Worm (Caenorhabditis elegans): Measurements from ENCODE around the gene Y57G11C.28.

Gene Y57G11C.28

DNA sequence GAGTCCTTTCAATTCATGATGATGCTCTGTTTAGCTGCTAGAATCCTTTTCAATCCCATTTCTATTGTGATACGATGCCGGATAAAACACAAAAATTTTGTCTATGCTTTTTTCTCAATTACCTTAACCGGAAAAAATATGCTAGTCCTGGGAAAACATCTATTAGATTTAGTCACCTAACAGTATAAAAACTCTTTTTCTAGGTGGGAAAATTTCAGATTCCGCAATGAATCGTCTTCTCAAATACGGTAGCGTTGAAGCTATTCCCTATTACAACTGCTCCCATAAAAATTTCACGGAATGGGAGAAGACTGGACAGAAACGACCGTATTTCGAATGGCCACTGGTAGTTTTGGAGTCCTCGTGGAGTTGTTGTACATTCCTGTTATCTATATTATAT, at the start of gene Y57G11C.28:
Gene Y57G11C.28 (plus strand): TSS at position 301 of the 400 bp plus-strand sequence.
- TF ChIP-seq ztf-11 (tag; optimal IDR thresholded peaks at IDR 0.05) = no peak
- TF ChIP-seq snpc-4 (tag; optimal IDR thresholded peaks at IDR 0.05) = no peak
- no peak for TF ChIP-seq hlh-1 (tag; optimal IDR thresholded peaks at IDR 0.05)
- TF ChIP-seq blmp-1 (tag; optimal IDR thresholded peaks at IDR 0.05) = no peak

DNA sequence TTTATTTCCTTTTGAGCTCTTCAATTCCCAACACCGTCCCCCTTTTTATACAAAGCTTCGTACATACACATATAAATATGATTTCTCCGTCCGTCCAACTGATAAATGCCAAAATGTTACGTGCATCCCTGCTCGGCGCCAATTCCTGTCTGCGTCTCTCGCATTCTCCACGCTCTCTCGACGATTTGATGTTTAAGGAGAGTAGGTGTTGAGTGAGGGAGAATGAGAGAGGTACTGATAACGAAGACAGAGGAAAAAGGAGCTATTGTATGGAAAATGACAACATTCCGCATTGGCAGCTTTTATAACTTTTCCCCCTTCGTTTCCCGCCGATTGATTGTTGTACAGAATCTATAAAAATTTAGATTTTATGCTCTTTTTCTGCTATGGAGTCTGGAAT, 45.7 kb upstream of the Y57G11C.28 start:
- TF ChIP-seq bed-3 (GFP tag; optimal IDR thresholded peaks at IDR 0.05) (no peak), mls-2 (tag; optimal IDR thresholded peaks at IDR 0.05) (no peak), ceh-39 (tag; optimal IDR thresholded peaks at IDR 0.05) (no peak), nhr-12 (tag; optimal IDR thresholded peaks at IDR 0.05) (no peak), mab-5 (tag; optimal IDR thresholded peaks at IDR 0.05) (no peak), drap-1 (GFP tag; optimal IDR thresholded peaks at IDR 0.05) (no peak)

DNA sequence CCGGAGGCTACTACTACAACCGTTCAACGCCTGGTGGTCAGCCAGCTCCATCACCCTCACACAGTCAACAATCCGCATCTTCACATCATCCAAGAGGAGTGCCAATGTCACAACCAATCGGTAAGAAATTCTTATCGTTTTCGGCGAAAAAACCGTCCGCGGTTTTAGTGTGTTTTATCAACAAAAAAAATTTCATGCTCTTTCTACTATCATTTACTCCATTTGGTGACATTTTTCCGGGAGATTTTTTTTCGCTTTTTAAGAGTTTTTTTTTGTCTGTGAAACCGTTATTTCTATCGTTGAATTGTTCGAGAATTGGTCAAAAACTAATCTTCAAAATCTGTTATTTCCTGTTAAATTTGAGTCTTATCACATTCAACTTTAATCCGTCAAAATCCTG, 43.9 kb upstream of the Y57G11C.28 start:
- TF ChIP-seq ceh-39 (tag; optimal IDR thresholded peaks at IDR 0.05) (no peak), hlh-1 (tag; optimal IDR thresholded peaks at IDR 0.05) (no peak), bed-3 (GFP tag; optimal IDR thresholded peaks at IDR 0.05) (no peak), elt-1 (tag; optimal IDR thresholded peaks at IDR 0.05; ENCODE audit: borderline replicate concordance, insufficient read depth) (no peak), unc-62 (GFP tag; optimal IDR thresholded peaks at IDR 0.05) (no peak), unc-39 (tag; optimal IDR thresholded peaks at IDR 0.05) (no peak), mab-5 (tag; optimal IDR thresholded peaks at IDR 0.05) (no peak), lin-32 (GFP tag; optimal IDR thresholded peaks at IDR 0.05) (no peak), zip-8 (tag; optimal IDR thresholded peaks at IDR 0.05) (no peak), ztf-11 (tag; optimal IDR thresholded peaks at IDR 0.05) (no peak), mep-1 (tag; optimal IDR thresholded peaks at IDR 0.05) (no peak), nhr-237 (tag; optimal IDR thresholded peaks at IDR 0.05) (no peak), tbx-8 (GFP tag; optimal IDR thresholded peaks at IDR 0.05) (no peak), nhr-12 (tag; optimal IDR thresholded peaks at IDR 0.05) (no peak), ces-1 (GFP tag; optimal IDR thresholded peaks at IDR 0.05) (no peak), sptf-1 (tag; optimal IDR thresholded peaks at IDR 0.05) (no peak), flh-1 (GFP tag; optimal IDR thresholded peaks at IDR 0.05) (no peak), ceh-83 (GFP tag; optimal IDR thresholded peaks at IDR 0.05) (no peak), pha-4 (tag; optimal IDR thresholded peaks at IDR 0.05) (no peak), blmp-1 (tag; optimal IDR thresholded peaks at IDR 0.05) (no peak)

DNA sequence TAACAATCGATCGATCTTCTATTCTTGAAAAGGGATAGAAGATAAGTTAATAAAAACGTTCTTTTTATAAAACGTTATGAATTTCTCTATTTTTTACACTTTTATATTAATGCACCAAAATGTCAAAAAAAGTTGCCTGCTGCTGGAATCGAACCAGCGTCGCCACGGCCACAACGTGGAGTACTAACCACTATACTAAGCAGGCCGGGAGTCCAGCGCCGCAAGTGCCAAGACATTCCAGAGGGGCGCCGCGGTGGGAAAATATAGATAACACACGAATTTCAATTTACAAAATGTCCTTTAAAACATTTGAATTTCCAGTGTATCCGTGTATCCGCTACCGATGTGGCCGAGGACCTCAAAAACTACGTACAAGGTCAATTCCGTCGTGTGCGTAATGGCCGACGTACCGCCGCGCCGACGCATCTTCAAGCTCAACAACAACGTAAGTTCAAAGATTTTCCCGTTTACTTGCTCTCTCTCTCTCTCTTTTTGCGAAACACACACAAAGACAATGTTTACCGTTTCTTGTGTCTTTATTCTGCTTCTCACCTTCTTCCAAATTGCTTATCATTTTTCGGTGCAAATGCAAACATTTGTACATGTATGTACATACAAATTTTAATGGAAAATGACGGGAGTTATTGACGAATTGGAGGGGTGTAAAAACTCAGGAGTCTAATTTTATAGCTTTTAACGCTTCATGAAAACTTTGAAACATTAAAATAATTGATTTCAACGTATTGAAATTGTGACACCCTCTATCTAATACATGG, 40.4 kb upstream of the Y57G11C.28 start:
- TF ChIP-seq ceh-43 (GFP tag; optimal IDR thresholded peaks at IDR 0.05) (no peak), sem-2 (GFP tag; optimal IDR thresholded peaks at IDR 0.05) (no peak), elt-3 (tag; optimal IDR thresholded peaks at IDR 0.05) (no peak), sptf-1 (tag; optimal IDR thresholded peaks at IDR 0.05) (no peak), ces-1 (GFP tag; optimal IDR thresholded peaks at IDR 0.05) (no peak)

DNA sequence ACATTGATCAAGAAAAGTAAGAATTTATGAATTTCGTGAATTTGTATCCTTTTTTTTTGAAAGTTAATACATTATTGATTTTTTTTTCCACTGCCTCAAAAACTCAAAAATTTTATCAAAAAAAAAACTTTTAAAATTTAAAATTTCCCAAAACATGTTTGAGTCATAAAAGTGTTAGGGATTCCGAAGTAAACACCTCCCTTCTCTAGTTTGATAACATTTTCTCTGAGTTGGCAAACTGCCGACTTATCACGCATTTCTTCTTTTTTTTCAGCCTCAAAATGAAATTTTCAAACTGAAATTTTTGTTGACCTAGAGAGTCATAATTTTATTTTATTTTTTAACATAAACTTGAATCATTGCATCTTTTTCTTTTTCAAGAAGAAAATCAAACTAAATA, 38.6 kb upstream of the Y57G11C.28 start:
- no peak for TF ChIP-seq unc-39 (tag; optimal IDR thresholded peaks at IDR 0.05)
- no peak for TF ChIP-seq bed-3 (GFP tag; optimal IDR thresholded peaks at IDR 0.05)
- no peak for TF ChIP-seq elt-3 (tag; optimal IDR thresholded peaks at IDR 0.05)
- no peak for TF ChIP-seq lin-13 (tag; optimal IDR thresholded peaks at IDR 0.05)
- no peak for TF ChIP-seq sem-2 (GFP tag; optimal IDR thresholded peaks at IDR 0.05)
- TF ChIP-seq cnd-1 (tag; optimal IDR thresholded peaks at IDR 0.05) = no peak
- no peak for TF ChIP-seq nhr-76 (tag; optimal IDR thresholded peaks at IDR 0.05)
- no peak for TF ChIP-seq nhr-237 (tag; optimal IDR thresholded peaks at IDR 0.05)
- TF ChIP-seq ceh-83 (GFP tag; optimal IDR thresholded peaks at IDR 0.05) = no peak
- TF ChIP-seq unc-62 (GFP tag; optimal IDR thresholded peaks at IDR 0.05) = no peak
- TF ChIP-seq blmp-1 (tag; optimal IDR thresholded peaks at IDR 0.05) = no peak
- no peak for TF ChIP-seq lsy-2 (tag; optimal IDR thresholded peaks at IDR 0.05)

ce11 chrIV:14891996-14892395, 37.5 kb upstream of the Y57G11C.28 start:
- TF ChIP-seq nhr-12 (tag; optimal IDR thresholded peaks at IDR 0.05) = no peak
- TF ChIP-seq nhr-76 (tag; optimal IDR thresholded peaks at IDR 0.05) = no peak
- no peak for TF ChIP-seq snpc-4 (tag; optimal IDR thresholded peaks at IDR 0.05)
- TF ChIP-seq ham-2 (GFP tag; optimal IDR thresholded peaks at IDR 0.05) = no peak
- TF ChIP-seq ceh-39 (tag; optimal IDR thresholded peaks at IDR 0.05) = no peak
- TF ChIP-seq mls-2 (tag; optimal IDR thresholded peaks at IDR 0.05) = no peak
- TF ChIP-seq cnd-1 (tag; optimal IDR thresholded peaks at IDR 0.05) = no peak
- no peak for TF ChIP-seq bed-3 (GFP tag; optimal IDR thresholded peaks at IDR 0.05)
- TF ChIP-seq tbx-8 (GFP tag; optimal IDR thresholded peaks at IDR 0.05) = no peak
- TF ChIP-seq nhr-2 (tag; optimal IDR thresholded peaks at IDR 0.05) = no peak
- TF ChIP-seq ceh-43 (GFP tag; optimal IDR thresholded peaks at IDR 0.05) = no peak
- TF ChIP-seq ces-1 (GFP tag; optimal IDR thresholded peaks at IDR 0.05) = no peak
- TF ChIP-seq hlh-1 (tag; optimal IDR thresholded peaks at IDR 0.05) = no peak
- no peak for TF ChIP-seq mep-1 (tag; optimal IDR thresholded peaks at IDR 0.05)
- no peak for TF ChIP-seq nhr-28 (tag; optimal IDR thresholded peaks at IDR 0.05)
- TF ChIP-seq unc-120 (tag; optimal IDR thresholded peaks at IDR 0.05; ENCODE audit: poor library complexity, severe bottlenecking) = no peak

All from whole organism, mixed stage, embryonic.